Fruit fly (Drosophila melanogaster) whole organism, embryonic: ENCODE results near the gene Dpm2.

ENCODE experiments used
- Aef1 ChIP-seq: fragments of 200-800 bp; sonication (Bioruptor generic); IDR thresholded peaks from 3 replicates; pipeline ENCODE4 v1.3.6; 2022; ENCODE audit warnings: missing biosample characterization, missing genetic modification characterization
- B-H2 ChIP-seq: fragments of 200-800 bp; sonication (Bioruptor generic); optimal IDR thresholded peaks from 2 replicates; lab custom pipeline; 2018; ENCODE audit warnings: missing biosample characterization, mild to moderate bottlenecking, missing genetic modification characterization
- BtbVII ChIP-seq: fragments of 200-800 bp; sonication (Bioruptor generic); optimal IDR thresholded peaks from 3 replicates; lab custom pipeline; 2017; ENCODE audit warnings: missing biosample characterization, mild to moderate bottlenecking, missing genetic modification characterization
- CG10147 ChIP-seq: fragments of 200-800 bp; sonication (Bioruptor generic); optimal IDR thresholded peaks from 2 replicates; lab custom pipeline; 2019; ENCODE audit warnings: missing biosample characterization, mild to moderate bottlenecking, missing genetic modification characterization, moderate library complexity
- CG1024 ChIP-seq: fragments of 200-800 bp; sonication (Bioruptor generic); IDR thresholded peaks from 2 replicates; pipeline ENCODE4 v1.3.6; 2022; ENCODE audit warnings: missing biosample characterization, missing genetic modification characterization
- CG14667 ChIP-seq: fragments of 200-800 bp; sonication (Bioruptor generic); IDR thresholded peaks from 2 replicates; pipeline ENCODE4 v1.3.6; 2022; ENCODE audit warnings: missing biosample characterization, missing genetic modification characterization
- CG15601 ChIP-seq: fragments of 200-800 bp; sonication (Bioruptor generic); optimal IDR thresholded peaks from 3 replicates; lab custom pipeline; 2019; ENCODE audit warnings: missing biosample characterization, mild to moderate bottlenecking, missing genetic modification characterization, moderate library complexity
- CG17361 ChIP-seq: fragments of 200-800 bp; sonication (Bioruptor generic); IDR thresholded peaks from 3 replicates; pipeline ENCODE4 v1.3.6; 2022; ENCODE audit warnings: missing biosample characterization, missing genetic modification characterization
- CG2129 ChIP-seq: fragments of 200-800 bp; sonication (Bioruptor generic); IDR thresholded peaks from 2 replicates; pipeline ENCODE4 v1.3.6; 2022; ENCODE audit warnings: missing biosample characterization, missing genetic modification characterization; ENCODE audit not compliant: partially characterized antibody
- CG2712 ChIP-seq: fragments of 200-800 bp; optimal IDR thresholded peaks from 3 replicates; lab custom pipeline; 2019; ENCODE audit warnings: missing biosample characterization, mild to moderate bottlenecking, missing genetic modification characterization, moderate library complexity
- CG30403 ChIP-seq: fragments of 200-800 bp; sonication (Bioruptor generic); optimal IDR thresholded peaks from 3 replicates; lab custom pipeline; 2016; ENCODE audit warnings: missing biosample characterization, missing genetic modification characterization
- CG31365 ChIP-seq: fragments of 200-800 bp; sonication (Bioruptor generic); optimal IDR thresholded peaks from 2 replicates; lab custom pipeline; 2018; ENCODE audit warnings: missing biosample characterization, mild to moderate bottlenecking, missing genetic modification characterization
- CG32767 ChIP-seq: fragments of 200-800 bp; sonication (Bioruptor generic); IDR thresholded peaks from 2 replicates; pipeline ENCODE4 v1.3.6; 2022; ENCODE audit warnings: missing biosample characterization, missing genetic modification characterization
- CG3281 ChIP-seq: fragments of 200-800 bp; sonication (Bioruptor generic); optimal IDR thresholded peaks from 3 replicates; lab custom pipeline; 2017; ENCODE audit warnings: missing biosample characterization, mild to moderate bottlenecking, missing genetic modification characterization
- CG34224 ChIP-seq: fragments of 200-800 bp; sonication (Bioruptor generic); IDR thresholded peaks from 3 replicates; pipeline ENCODE4 v1.3.6; 2022; ENCODE audit warnings: missing biosample characterization, missing genetic modification characterization; ENCODE audit not compliant: partially characterized antibody
- CG4617 ChIP-seq: fragments of 200-800 bp; sonication (Bioruptor generic); optimal IDR thresholded peaks from 3 replicates; lab custom pipeline; 2016; ENCODE audit warnings: missing biosample characterization, missing genetic modification characterization, borderline replicate concordance
- CG4707 ChIP-seq: fragments of 200-800 bp; sonication (Bioruptor generic); optimal IDR thresholded peaks from 2 replicates; lab custom pipeline; 2018; ENCODE audit warnings: missing biosample characterization, mild to moderate bottlenecking, missing genetic modification characterization, moderate library complexity
- CG6175 ChIP-seq: fragments of 200-800 bp; sonication (Bioruptor generic); IDR thresholded peaks from 3 replicates; pipeline ENCODE4 v1.3.6; 2022; ENCODE audit warnings: missing biosample characterization, missing genetic modification characterization
- CG8089 ChIP-seq: fragments of 200-800 bp; sonication (Bioruptor generic); optimal IDR thresholded peaks from 3 replicates; lab custom pipeline; 2016; ENCODE audit warnings: missing biosample characterization, missing genetic modification characterization
- CG8281 ChIP-seq: fragments of 200-800 bp; sonication (Bioruptor generic); optimal IDR thresholded peaks from 2 replicates; lab custom pipeline; 2018; ENCODE audit warnings: missing biosample characterization, mild to moderate bottlenecking, missing genetic modification characterization, moderate library complexity
- CG8765 ChIP-seq: fragments of 200-800 bp; sonication (Bioruptor generic); IDR thresholded peaks from 2 replicates; pipeline ENCODE4 v1.3.6; 2022; ENCODE audit warnings: missing biosample characterization, missing genetic modification characterization
- Dip2 ChIP-seq: fragments of 200-800 bp; sonication (Bioruptor generic); IDR thresholded peaks from 2 replicates; pipeline ENCODE4 v1.3.6; 2022; ENCODE audit warnings: missing biosample characterization, missing genetic modification characterization
- Drgx ChIP-seq: fragments of 200-800 bp; sonication (Bioruptor generic); IDR thresholded peaks from 2 replicates; pipeline ENCODE4 v1.3.6; 2022; ENCODE audit warnings: missing biosample characterization, missing genetic modification characterization
- Ets65A ChIP-seq: fragments of 200-800 bp; sonication (Bioruptor generic); peaks from one replicate; lab custom pipeline; 2016; ENCODE audit warnings: missing biosample characterization, missing genetic modification characterization
- HLH54F ChIP-seq: fragments of 200-800 bp; sonication (Bioruptor generic); optimal IDR thresholded peaks from 3 replicates; lab custom pipeline; 2016; ENCODE audit warnings: missing biosample characterization, missing genetic modification characterization
- Kr ChIP-seq: fragments of 200-800 bp; sonication (Bioruptor generic); optimal IDR thresholded peaks from 2 replicates; lab custom pipeline; 2017; ENCODE audit warnings: missing biosample characterization, mild to moderate bottlenecking, missing genetic modification characterization
- Med ChIP-seq: fragments of 200-800 bp; sonication (Bioruptor generic); peaks from one replicate; lab custom pipeline; 2016; ENCODE audit warnings: missing biosample characterization, missing genetic modification characterization, mild to moderate bottlenecking, inconsistent platforms, moderate library complexity
- PHDP ChIP-seq: fragments of 200-800 bp; sonication (Bioruptor generic); optimal IDR thresholded peaks from 3 replicates; lab custom pipeline; 2018; ENCODE audit warnings: missing biosample characterization, mild to moderate bottlenecking, missing genetic modification characterization, moderate library complexity
- Sox102F ChIP-seq: fragments of 200-800 bp; sonication (Bioruptor generic); optimal IDR thresholded peaks from 2 replicates; lab custom pipeline; 2018; ENCODE audit warnings: missing biosample characterization, mild to moderate bottlenecking, missing genetic modification characterization, moderate library complexity
- Tbp ChIP-seq: fragments of >200 bp; optimal IDR thresholded peaks from 2 replicates; lab custom pipeline; 2018; ENCODE audit warnings: missing biosample characterization, missing genetic modification characterization
- Usf ChIP-seq: fragments of 200-800 bp; sonication (Bioruptor generic); optimal IDR thresholded peaks from 2 replicates; lab custom pipeline; 2017; ENCODE audit warnings: missing genotype, missing biosample characterization, missing genetic modification characterization
- Xrp1 ChIP-seq: fragments of 200-800 bp; sonication (Bioruptor generic); IDR thresholded peaks from 2 replicates; pipeline ENCODE4 v1.3.6; 2022; ENCODE audit warnings: missing biosample characterization, missing genetic modification characterization
- bbx ChIP-seq: fragments of 200-800 bp; sonication (Bioruptor generic); IDR thresholded peaks from 2 replicates; pipeline ENCODE4 v1.3.6; 2022; ENCODE audit warnings: missing biosample characterization, missing genetic modification characterization; ENCODE audit not compliant: partially characterized antibody
- btn ChIP-seq: fragments of 200-800 bp; sonication (Bioruptor generic); optimal IDR thresholded peaks from 2 replicates; lab custom pipeline; 2016; ENCODE audit warnings: missing biosample characterization, missing genetic modification characterization
- dm ChIP-seq: fragments of 200-800 bp; sonication (Bioruptor generic); optimal IDR thresholded peaks from 3 replicates; lab custom pipeline; 2016; ENCODE audit warnings: missing biosample characterization, missing genetic modification characterization
- emc ChIP-seq: fragments of 200-800 bp; sonication (Bioruptor generic); optimal IDR thresholded peaks from 2 replicates; lab custom pipeline; 2016; ENCODE audit warnings: missing biosample characterization, missing genetic modification characterization
- ems ChIP-seq: fragments of 200-800 bp; sonication (Bioruptor generic); optimal IDR thresholded peaks from 3 replicates; lab custom pipeline; 2016; ENCODE audit warnings: missing biosample characterization, missing genetic modification characterization
- exex ChIP-seq: fragments of 200-800 bp; sonication (Bioruptor generic); optimal IDR thresholded peaks from 4 replicates; lab custom pipeline; 2018; ENCODE audit warnings: missing biosample characterization, mild to moderate bottlenecking, missing genetic modification characterization, moderate library complexity
- ftz-f1 ChIP-seq: fragments of 200-800 bp; sonication (Bioruptor generic); optimal IDR thresholded peaks from 2 replicates; lab custom pipeline; 2016; ENCODE audit warnings: missing biosample characterization, missing genetic modification characterization
- gro ChIP-seq: fragments of 200-800 bp; sonication (Bioruptor generic); optimal IDR thresholded peaks from 2 replicates; lab custom pipeline; 2016; ENCODE audit warnings: missing biosample characterization, missing genetic modification characterization
- gt ChIP-seq: fragments of 200-800 bp; sonication (Bioruptor generic); IDR thresholded peaks from 2 replicates; pipeline ENCODE4 v1.3.6; 2022; ENCODE audit warnings: missing biosample characterization, missing genetic modification characterization
- psq ChIP-seq: fragments of 200-800 bp; sonication (Bioruptor generic); optimal IDR thresholded peaks from 2 replicates; lab custom pipeline; 2017; ENCODE audit warnings: missing biosample characterization, missing genetic modification characterization
- rib ChIP-seq: fragments of 200-800 bp; sonication (Bioruptor generic); IDR thresholded peaks from 2 replicates; pipeline ENCODE4 v1.3.6; 2022; ENCODE audit warnings: missing biosample characterization, missing genetic modification characterization
- salm ChIP-seq: fragments of 200-800 bp; sonication (Bioruptor generic); optimal IDR thresholded peaks from 2 replicates; lab custom pipeline; 2018; ENCODE audit warnings: missing biosample characterization, mild to moderate bottlenecking, missing genetic modification characterization
- sens-2 ChIP-seq: fragments of 200-800 bp; sonication (Bioruptor generic); IDR thresholded peaks from 2 replicates; pipeline ENCODE4 v1.3.6; 2022; ENCODE audit warnings: missing biosample characterization, missing genetic modification characterization
- slbo ChIP-seq: fragments of 200-800 bp; sonication (Bioruptor generic); IDR thresholded peaks from 2 replicates; pipeline ENCODE4 v1.3.6; 2022; ENCODE audit warnings: missing biosample characterization, missing genetic modification characterization
- slp2 ChIP-seq: fragments of 200-800 bp; sonication (Bioruptor generic); optimal IDR thresholded peaks from 2 replicates; lab custom pipeline; 2016; ENCODE audit warnings: missing biosample characterization, missing genetic modification characterization
- tin ChIP-seq: fragments of 200-800 bp; sonication (Bioruptor generic); optimal IDR thresholded peaks from 3 replicates; lab custom pipeline; 2016; ENCODE audit warnings: missing biosample characterization, missing genetic modification characterization
- tll ChIP-seq, 2 experiments: fragments of 200-800 bp in 1 of 2; fragments of >200 bp in 1 of 2; sonication (Bioruptor generic) in 1 of 2; optimal IDR thresholded peaks; 2 replicates each; lab custom pipeline; 2017 to 2019; ENCODE audit warnings: missing biosample characterization in 2 of 2, missing genetic modification characterization in 2 of 2, mild to moderate bottlenecking in 1 of 2, moderate library complexity in 1 of 2
- tna ChIP-seq: fragments of 200-800 bp; sonication (Bioruptor generic); IDR thresholded peaks from 2 replicates; pipeline ENCODE4 v1.3.6; 2022; ENCODE audit warnings: missing biosample characterization, missing genetic modification characterization; ENCODE audit not compliant: partially characterized antibody
- toy ChIP-seq: fragments of 200-800 bp; sonication (Bioruptor generic); IDR thresholded peaks from 2 replicates; pipeline ENCODE4 v1.3.6; 2022; ENCODE audit warnings: missing biosample characterization, missing genetic modification characterization
- trem ChIP-seq: fragments of 200-800 bp; optimal IDR thresholded peaks from 3 replicates; lab custom pipeline; 2019; ENCODE audit warnings: missing biosample characterization, mild to moderate bottlenecking, missing genetic modification characterization, moderate library complexity

The Dpm2 gene

DNA sequence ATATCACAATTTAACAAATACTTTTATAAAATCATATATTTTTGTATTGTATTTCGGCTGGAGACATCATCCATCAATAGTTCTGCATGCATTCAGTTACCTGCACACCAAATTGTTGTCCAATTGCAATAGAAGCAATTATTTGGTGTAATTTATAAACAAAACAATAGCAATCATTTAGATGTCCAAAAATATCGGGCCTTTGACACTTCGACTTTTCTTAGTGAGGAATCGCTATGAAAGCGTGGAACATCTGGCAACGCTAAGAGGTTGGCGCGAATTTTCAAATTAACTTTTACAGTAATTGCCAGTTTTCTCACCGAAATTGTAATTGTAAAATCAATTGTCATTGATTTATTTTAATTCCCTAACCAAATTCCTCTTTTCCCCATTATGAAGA, 15.4 kb downstream of the Dpm2 start, which contains the start of gene CG14969 (continued):
- no peak for TF ChIP-seq ems (GFP tag; lab: Kevin White, UChicago)
- TF ChIP-seq CG1024 (GFP tag; lab: Robert Waterston, UW), result no peak
- no peak for TF ChIP-seq Kr
- no peak for TF ChIP-seq gt (GFP tag; lab: Robert Waterston, UW)
- TF ChIP-seq CG15601, result no peak
- no peak for TF ChIP-seq dm
- TF ChIP-seq CG6175 (GFP tag; lab: Robert Waterston, UW), result no peak
- no peak for TF ChIP-seq Aef1 (GFP tag; lab: Robert Waterston, UW)
- peak; percentile 40 for TF ChIP-seq trem (tag; lab: Kevin White, UChicago)
- no peak for TF ChIP-seq CG4707 (GFP tag; lab: Kevin White, UChicago)
- no peak for TF ChIP-seq Dip2 (GFP tag; lab: Robert Waterston, UW)
- no peak for TF ChIP-seq BtbVII (GFP tag; lab: Kevin White, UChicago)
- TF ChIP-seq Tbp (GFP tag; lab: Kevin White, UChicago), result no peak
- no peak for TF ChIP-seq exex (tag; lab: Kevin White, UChicago)
- no peak for TF ChIP-seq rib (GFP tag; lab: Robert Waterston, UW)
- TF ChIP-seq CG34224 (GFP tag; lab: Robert Waterston, UW), result peak; percentile 41
- no peak for TF ChIP-seq CG8089 (GFP tag; lab: Kevin White, UChicago)
- no peak for TF ChIP-seq sens-2
- no peak for TF ChIP-seq CG2129
- TF ChIP-seq Usf (GFP tag; lab: Kevin White, UChicago), result no peak
- TF ChIP-seq CG2712 (tag; lab: Kevin White, UChicago), result peak; percentile 15
- TF ChIP-seq gro (GFP tag; lab: Kevin White, UChicago), result peak; percentile 41
- peak; percentile 4 for TF ChIP-seq HLH54F (GFP tag; lab: Kevin White, UChicago)
- no peak for TF ChIP-seq CG17361 (GFP tag; lab: Robert Waterston, UW)
- TF ChIP-seq btn (GFP tag; lab: Kevin White, UChicago), result no peak
- TF ChIP-seq tin, result peak; percentile 18
- TF ChIP-seq salm (tag; lab: Kevin White, UChicago), result no peak
- TF ChIP-seq emc (GFP tag; lab: Kevin White, UChicago), result no peak
- TF ChIP-seq Sox102F (GFP tag; lab: Kevin White, UChicago), result no peak
- TF ChIP-seq Ets65A (GFP tag; lab: Kevin White, UChicago), result peak; percentile 29
- TF ChIP-seq CG8281 (tag; lab: Kevin White, UChicago), result no peak
- TF ChIP-seq CG14667, result no peak
- TF ChIP-seq toy (GFP tag; lab: Robert Waterston, UW), result no peak
- TF ChIP-seq slbo (GFP tag; lab: Robert Waterston, UW), result peak; percentile 25; the same call in 1 of the 2 replicates
- no peak for TF ChIP-seq B-H2 (GFP tag; lab: Kevin White, UChicago)
- TF ChIP-seq CG32767 (GFP tag; lab: Robert Waterston, UW), result no peak
- no peak for TF ChIP-seq psq
- no peak for TF ChIP-seq PHDP
- TF ChIP-seq ftz-f1 (GFP tag; lab: Kevin White, UChicago), result no peak
- peak; percentile 67 for TF ChIP-seq CG4617
- peak; percentile 73 for TF ChIP-seq Med (GFP tag; lab: Kevin White, UChicago)
- TF ChIP-seq CG10147, result no peak
- no peak for TF ChIP-seq Drgx (GFP tag; lab: Robert Waterston, UW)
- TF ChIP-seq bbx (GFP tag; lab: Robert Waterston, UW), result peak; percentile 48; the same call in 1 of the 2 replicates
- no peak for TF ChIP-seq CG30403 (GFP tag; lab: Kevin White, UChicago)
- no peak; the same call in 1 of the 2 replicates for TF ChIP-seq tna (GFP tag; lab: Robert Waterston, UW)
- no peak for TF ChIP-seq Xrp1 (GFP tag; lab: Robert Waterston, UW)
- TF ChIP-seq slp2 (GFP tag; lab: Kevin White, UChicago), result no peak
- TF ChIP-seq tll (GFP tag; optimal IDR thresholded peaks at IDR 0.05; lab: Kevin White, UChicago), result no peak
- no peak for TF ChIP-seq CG31365 (tag; lab: Kevin White, UChicago)
- no peak for TF ChIP-seq CG8765 (GFP tag; lab: Robert Waterston, UW)
- TF ChIP-seq CG3281 (GFP tag; lab: Kevin White, UChicago), result no peak
